Worm (Caenorhabditis elegans) whole organism, midembryonic: ENCODE measurements around the gene egl-47.

Source experiments
- T22C8.4 ChIP-seq: fragments of 200-800 bp; sonication (Bioruptor generic); IDR thresholded peaks from 2 replicates; pipeline ENCODE4 v1.3.6; 2022; ENCODE audit warnings: missing genetic modification characterization, missing compliant biosample characterization
- cog-1 ChIP-seq: sonication (generic microtip); optimal IDR thresholded peaks from 2 replicates; lab custom pipeline; 2016; ENCODE audit warnings: missing genetic modification characterization, missing compliant biosample characterization
- flt-1 ChIP-seq: fragments of 200-800 bp; sonication (Bioruptor generic); IDR thresholded peaks from 2 replicates; pipeline ENCODE4 v1.3.6; 2022; ENCODE audit warnings: missing genetic modification characterization, missing compliant biosample characterization
- klf-2 ChIP-seq: fragments of 200-800 bp; sonication (Bioruptor generic); conservative IDR thresholded peaks from 2 replicates; pipeline ENCODE4 v1.3.6; 2022; ENCODE audit warnings: missing genetic modification reagents, missing genetic modification characterization, missing compliant biosample characterization
- med-1 ChIP-seq: sonication (generic microtip); optimal IDR thresholded peaks from 2 replicates; lab custom pipeline; 2017; ENCODE audit warnings: missing genetic modification characterization, mild to moderate bottlenecking, missing compliant biosample characterization, antibody characterized with exemption, missing genetic modification reagents; ENCODE audit not compliant: insufficient read depth
- ref-1 ChIP-seq: fragments of 200-800 bp; sonication (Bioruptor generic); conservative IDR thresholded peaks from 2 replicates; pipeline ENCODE4 v1.3.6; 2022; ENCODE audit warnings: missing genetic modification reagents, missing genetic modification characterization, missing compliant biosample characterization
- ztf-23 ChIP-seq: fragments of 200-800 bp; sonication (Bioruptor generic); IDR thresholded peaks from 2 replicates; pipeline ENCODE4 v1.3.6; 2022; ENCODE audit warnings: missing genetic modification reagents, missing genetic modification characterization, missing compliant biosample characterization

ce11 chrV:9921288-9921687, 21.9 kb downstream of the egl-47 start, which contains the start of gene ceh-75:
- TF ChIP-seq T22C8.4 (GFP tag; lab: Robert Waterston, UW), result no peak
- no peak for TF ChIP-seq flt-1 (GFP tag; lab: Robert Waterston, UW)
- no peak for TF ChIP-seq ref-1 (GFP tag; lab: Robert Waterston, UW)
- no peak for TF ChIP-seq cog-1 (tag; lab: Kevin White, UChicago)
- TF ChIP-seq med-1 (GFP tag; lab: Kevin White, UChicago), result no peak
- TF ChIP-seq ztf-23, result no peak
- TF ChIP-seq klf-2, result no peak
